Worm (Caenorhabditis elegans): ENCODE measurements around the gene F35H10.6.

- TF ChIP-seq ztf-11 (tag; optimal IDR thresholded peaks at IDR 0.05) (no peak), zip-8 (tag; optimal IDR thresholded peaks at IDR 0.05) (no peak), nhr-28 (tag; optimal IDR thresholded peaks at IDR 0.05) (no peak), unc-62 (GFP tag; optimal IDR thresholded peaks at IDR 0.05) (no peak)
Observed at ce11 chrIV:8328913-8329312, 29.2 kb downstream of the F35H10.6 start, which contains the start of gene F35H10.2.
